Worm (Caenorhabditis elegans) whole organism, L4/young adult: ENCODE results near the gene C16D2.3.

Source experiments
- W03F9.2 ChIP-seq: fragments of 150-350 bp; optimal IDR thresholded peaks from 2 replicates; lab custom pipeline; 2014; ENCODE audit warnings: missing biosample characterization, missing genetic modification characterization
- dao-5 ChIP-seq: sonication (generic microtip); optimal IDR thresholded peaks from 2 replicates; lab custom pipeline; 2016; ENCODE audit warnings: missing genotype, missing genetic modification characterization, moderate library complexity, missing compliant biosample characterization
- him-1 ChIP-seq: sonication (generic microtip); optimal IDR thresholded peaks from 2 replicates; lab custom pipeline; 2016; ENCODE audit warnings: missing genotype, missing genetic modification reagents, missing genetic modification characterization, missing compliant biosample characterization

The C16D2.3 gene

DNA sequence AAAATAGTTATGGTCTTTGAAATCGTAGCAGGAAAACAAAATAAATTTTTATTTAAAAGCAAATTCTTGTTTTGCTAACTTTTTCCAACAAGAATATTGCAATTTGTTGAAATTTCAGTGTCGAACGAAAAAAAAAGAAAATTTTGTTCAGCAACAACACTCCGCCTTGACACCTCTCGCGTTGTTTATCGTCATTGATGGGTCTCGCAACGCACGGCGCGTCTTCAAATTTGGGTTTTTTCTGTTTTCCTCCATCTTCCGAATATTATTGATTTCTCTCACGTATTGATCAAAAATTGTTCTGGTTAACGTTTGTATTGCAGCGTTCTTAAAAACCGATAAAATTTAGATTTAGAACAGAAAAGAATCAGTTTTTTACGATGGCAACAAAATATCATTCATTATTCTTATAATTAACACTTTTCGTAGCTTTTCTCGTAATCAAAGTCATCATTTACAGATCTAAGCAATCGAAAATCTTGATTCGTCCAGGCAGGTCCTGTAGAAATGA is 31.6 kb downstream of the C16D2.3 start, which contains the start of gene dpl-1:
dpl-1 (plus strand) TSS at position 461 of the 511 bp plus-strand sequence.
- TF ChIP-seq him-1 (tag; lab: Kevin White, UChicago) = no peak
- TF ChIP-seq dao-5 (tag; lab: Kevin White, UChicago) = no peak
- peak; percentile 10 for TF ChIP-seq W03F9.2

DNA sequence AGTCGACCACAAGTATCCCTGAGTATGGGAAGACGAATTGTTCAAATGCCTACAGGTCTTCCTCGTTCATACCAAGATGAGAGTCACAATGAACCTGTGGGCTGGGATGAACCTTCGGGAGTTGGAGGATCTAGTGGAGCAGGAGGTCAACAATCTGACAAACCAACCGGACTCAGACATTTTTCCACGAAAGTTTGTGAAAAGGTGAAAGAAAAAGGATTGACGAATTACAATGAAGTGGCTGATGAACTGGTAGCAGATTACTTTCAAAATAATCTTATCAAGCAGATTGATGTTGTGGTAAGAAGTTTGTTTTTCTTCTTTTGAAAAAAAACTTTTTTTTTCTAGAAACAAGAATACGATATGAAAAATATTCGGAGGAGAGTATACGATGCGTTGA is 32.1 kb downstream of the C16D2.3 start:
- TF ChIP-seq him-1 (tag; lab: Kevin White, UChicago) = no peak
- no peak for TF ChIP-seq W03F9.2
- TF ChIP-seq dao-5 (tag; lab: Kevin White, UChicago) = no peak

DNA sequence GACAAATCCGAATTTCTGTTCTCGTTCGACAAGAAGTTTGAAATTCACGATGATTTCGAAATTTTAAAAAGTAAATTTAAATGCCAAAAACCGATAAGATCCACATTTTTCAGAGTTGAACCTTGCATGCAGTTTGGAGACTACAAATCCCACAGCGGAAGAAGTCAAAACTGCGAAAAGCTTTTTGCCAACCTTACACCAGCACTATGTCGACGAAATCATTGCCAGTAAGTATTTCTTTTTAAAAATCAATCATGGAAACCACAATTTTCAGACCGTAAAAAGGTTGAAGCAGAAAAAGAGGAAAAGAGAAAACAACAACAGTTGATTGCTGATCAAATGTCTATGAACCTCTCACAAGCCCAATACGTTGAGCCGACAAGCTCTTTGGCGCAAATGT is 32.9 kb downstream of the C16D2.3 start:
- TF ChIP-seq him-1 (tag; lab: Kevin White, UChicago) (no peak), dao-5 (tag; lab: Kevin White, UChicago) (no peak), W03F9.2 (no peak)

DNA sequence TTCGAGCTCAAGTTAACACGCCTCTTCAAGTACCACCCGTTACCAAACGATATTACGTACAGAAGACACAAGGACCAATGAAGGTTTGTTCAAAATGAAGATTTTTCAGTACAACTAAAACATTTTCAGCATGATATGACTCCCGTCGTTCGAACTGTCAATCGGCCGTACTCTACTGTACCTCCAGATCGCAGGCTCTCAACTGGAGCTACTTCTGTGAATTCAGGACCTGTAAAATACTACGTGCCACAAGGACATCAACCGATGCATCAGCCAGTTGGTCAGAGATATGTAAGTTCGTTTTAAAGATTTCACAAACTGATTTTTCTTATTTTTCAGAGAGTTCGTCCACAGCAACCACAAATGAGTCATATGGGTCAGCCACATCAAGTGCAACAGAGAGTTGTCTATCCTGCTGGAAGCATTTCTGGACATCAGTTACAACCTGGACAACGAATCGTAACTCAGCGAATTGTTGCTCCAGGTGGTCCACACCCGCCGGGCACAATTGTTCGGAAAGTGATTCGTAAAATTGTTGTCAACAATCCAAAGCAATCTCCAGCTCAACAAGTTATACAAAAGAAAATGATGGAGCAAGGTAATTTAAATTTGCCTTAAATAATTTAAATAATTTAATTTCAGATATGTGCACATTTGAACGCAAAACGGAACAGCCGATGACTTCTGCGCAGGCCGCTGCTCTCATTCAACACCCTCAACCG is 33.7 kb downstream of the C16D2.3 start:
- TF ChIP-seq W03F9.2 = no peak
- TF ChIP-seq dao-5 (tag; lab: Kevin White, UChicago) = no peak
- no peak for TF ChIP-seq him-1 (tag; lab: Kevin White, UChicago)

DNA sequence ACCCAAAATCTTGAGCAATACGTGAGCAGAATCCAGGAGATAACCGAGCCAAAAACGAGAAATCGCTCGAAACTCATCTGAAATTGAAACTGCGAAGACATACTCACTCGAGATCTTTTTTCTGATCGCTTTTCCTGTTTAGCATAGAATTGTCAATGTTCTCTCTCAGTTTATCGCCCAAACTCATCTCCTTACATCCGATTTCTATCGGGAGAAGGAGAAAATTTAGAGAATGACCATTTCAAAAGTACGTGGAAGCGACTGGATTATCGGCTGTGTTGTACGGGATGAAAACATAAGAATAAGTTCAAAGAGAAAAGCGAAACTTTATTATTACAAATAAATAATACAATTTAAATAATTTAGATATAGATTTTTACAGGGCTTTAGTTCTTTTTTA is 34.9 kb downstream of the C16D2.3 start, which contains the start of gene T23G7.2:
T23G7.2 (minus strand) TSS at position 101 of the 400 bp plus-strand sequence.
- TF ChIP-seq him-1 (tag; lab: Kevin White, UChicago) = no peak
- no peak for TF ChIP-seq W03F9.2
- no peak for TF ChIP-seq dao-5 (tag; lab: Kevin White, UChicago)

DNA sequence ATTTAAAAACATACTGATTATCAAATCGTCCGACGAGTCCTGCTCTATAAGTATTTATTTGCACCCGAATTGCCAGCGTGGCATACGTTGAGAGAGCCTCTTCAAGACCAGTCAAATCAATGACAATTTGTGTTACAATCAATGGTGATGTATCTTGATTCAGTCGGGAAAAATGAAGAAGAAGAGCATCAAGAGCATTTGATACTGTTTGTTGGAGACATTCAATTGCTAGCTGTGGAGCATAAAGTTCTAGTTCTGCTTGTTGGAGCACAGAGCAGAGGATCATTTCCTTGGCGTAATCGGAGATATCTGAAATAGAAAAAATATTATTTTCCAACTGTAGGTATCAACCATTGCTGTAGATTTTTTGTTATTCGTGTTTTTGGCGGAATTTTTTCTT is 35.6 kb downstream of the C16D2.3 start:
- TF ChIP-seq W03F9.2 = no peak
- no peak for TF ChIP-seq dao-5 (tag; lab: Kevin White, UChicago)
- no peak for TF ChIP-seq him-1 (tag; lab: Kevin White, UChicago)

DNA sequence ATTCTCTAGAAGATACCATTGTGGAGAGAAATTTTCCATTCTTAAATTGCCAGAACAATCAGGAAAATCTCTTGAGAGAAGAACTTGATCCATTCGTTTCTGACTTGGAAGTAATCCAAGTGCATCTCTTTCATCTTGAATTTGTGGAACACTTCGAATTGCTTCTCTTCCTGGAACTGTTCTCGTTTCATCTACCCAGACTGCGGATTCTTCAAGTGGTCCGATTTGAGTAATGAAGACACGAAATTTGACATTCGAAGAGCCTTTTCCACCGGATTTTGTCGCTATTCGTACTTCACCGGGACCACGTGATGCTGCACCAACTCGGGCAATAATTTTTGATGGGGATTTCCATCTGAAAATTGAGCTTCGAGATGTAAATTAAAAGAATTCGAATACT is 38.6 kb downstream of the C16D2.3 start:
- no peak for TF ChIP-seq him-1 (tag; lab: Kevin White, UChicago)

DNA sequence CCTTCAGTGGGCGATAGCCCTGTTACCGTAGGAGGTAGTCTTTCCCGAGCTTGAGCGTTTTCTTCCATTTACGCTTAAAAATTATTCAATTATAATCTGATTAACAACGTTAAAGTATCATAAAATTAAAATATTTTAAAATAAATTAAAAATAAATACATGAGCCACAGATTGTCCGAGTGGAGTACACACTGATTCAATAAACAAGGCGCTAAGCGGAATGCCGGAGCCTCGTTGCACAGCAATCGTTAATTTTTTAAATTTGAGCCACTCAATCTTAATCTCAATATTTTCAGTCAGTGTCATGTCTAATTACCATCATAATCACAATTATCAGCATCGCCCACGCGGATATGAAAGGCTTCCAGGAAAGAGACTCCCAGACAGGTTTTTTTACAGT is 39.2 kb downstream of the C16D2.3 start, which contains the start of the genes sec-5 and pir-1:
sec-5 (minus strand) TSS at position 73 of the 400 bp plus-strand sequence.
pir-1 (plus strand) TSS at position 221 of the 400 bp plus-strand sequence.
- TF ChIP-seq him-1 (tag; lab: Kevin White, UChicago) (no peak), W03F9.2 (peak; percentile 11)

DNA sequence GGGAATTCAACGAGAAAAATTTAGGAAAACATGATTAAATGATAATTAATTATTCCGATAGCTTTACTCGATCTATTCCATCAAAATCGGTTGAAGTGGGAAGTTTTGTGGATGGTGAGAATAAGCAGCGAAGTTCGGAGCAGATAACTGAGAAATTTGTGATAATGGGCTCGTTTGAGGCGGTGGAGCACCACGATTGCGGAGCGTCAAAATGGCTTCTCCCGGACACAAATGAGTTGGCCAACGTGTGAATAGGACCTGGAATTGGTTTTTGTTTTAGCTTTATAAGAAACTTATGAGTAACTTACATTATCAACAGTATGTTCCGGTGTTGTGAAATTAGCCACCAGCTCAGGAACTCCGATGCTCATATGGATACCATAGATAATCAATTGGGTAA is 40.9 kb downstream of the C16D2.3 start:
- no peak for TF ChIP-seq him-1 (tag; lab: Kevin White, UChicago)
- TF ChIP-seq W03F9.2 = no peak
- TF ChIP-seq dao-5 (tag; lab: Kevin White, UChicago) = no peak

DNA sequence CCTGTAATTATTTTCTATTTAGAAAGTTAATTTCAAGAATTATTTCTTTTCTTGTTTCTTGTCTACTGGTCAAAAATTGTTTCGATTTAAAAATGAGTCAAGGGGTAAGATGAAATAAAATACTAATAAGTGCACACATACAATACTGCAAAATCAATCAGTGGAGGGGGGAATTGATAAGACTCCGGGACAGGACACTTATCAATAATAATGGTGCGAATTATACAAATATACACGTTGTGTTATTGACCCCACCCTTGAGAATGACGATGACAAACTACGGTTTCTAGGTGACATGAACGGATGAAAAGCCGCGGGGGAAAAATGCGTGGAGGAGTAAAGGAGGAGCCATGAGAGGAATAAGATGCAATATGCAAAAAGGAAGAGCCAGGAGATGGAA is 43.3 kb downstream of the C16D2.3 start:
- TF ChIP-seq W03F9.2 = no peak
- no peak for TF ChIP-seq him-1 (tag; lab: Kevin White, UChicago)
- TF ChIP-seq dao-5 (tag; lab: Kevin White, UChicago) = no peak

DNA sequence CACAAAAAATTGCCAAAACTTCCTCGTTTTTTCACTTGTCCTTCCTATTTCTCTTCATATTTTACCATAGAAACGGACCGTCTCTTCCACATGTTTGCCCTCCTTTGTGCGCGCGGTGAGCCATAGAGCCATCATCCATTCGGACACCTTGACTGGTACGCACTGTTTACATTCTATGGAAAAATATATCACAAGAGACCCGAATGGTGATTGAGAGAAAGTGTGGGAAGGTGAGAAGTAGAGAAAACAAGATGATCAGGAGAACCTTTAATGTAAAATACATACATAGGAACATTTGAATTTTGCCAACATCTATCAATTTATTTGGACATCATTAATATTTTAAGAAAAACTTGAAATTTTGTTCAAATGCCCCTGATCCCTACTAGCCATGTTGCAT is 48.0 kb downstream of the C16D2.3 start:
- TF ChIP-seq him-1 (tag; lab: Kevin White, UChicago) = no peak
- TF ChIP-seq dao-5 (tag; lab: Kevin White, UChicago) = no peak
- TF ChIP-seq W03F9.2 = no peak
